Fruit fly (Drosophila melanogaster): Measurements from ENCODE around the gene CG42374.

Gene CG42374

dm6 chr3L:19258199-19258598 is 5.4 kb upstream of the CG42374 start:
- no peak for TF ChIP-seq Ets65A (GFP tag)
- peak; percentile 44 for TF ChIP-seq Vsx1 (GFP tag; optimal IDR thresholded peaks at IDR 0.05)
- peak; percentile 77 for TF ChIP-seq grn (GFP tag; optimal IDR thresholded peaks at IDR 0.05)
- TF ChIP-seq GATAe (GFP tag; conservative IDR thresholded peaks at IDR 0.05): 0 out of 2 replicates have a peak, but pooled peaks have one; percentile 31
- TF ChIP-seq Pdp1 (GFP tag; optimal IDR thresholded peaks at IDR 0.05): peak in 1 of 2 experiments; percentile 63
- TF ChIP-seq CG34376 (GFP tag; optimal IDR thresholded peaks at IDR 0.05): peak; percentile 4
- TF ChIP-seq CG10543 (GFP tag; optimal IDR thresholded peaks at IDR 0.05): peak; percentile 27
- peak; percentile 93 for TF ChIP-seq sug (tag; optimal IDR thresholded peaks at IDR 0.05)
- TF ChIP-seq exex (tag; optimal IDR thresholded peaks at IDR 0.05): peak; percentile 86
- TF ChIP-seq Nf-YB (GFP tag; optimal IDR thresholded peaks at IDR 0.05): no peak
- peak; percentile 80; the same call in 1 of the 2 replicates for TF ChIP-seq sens-2 (GFP tag; IDR thresholded peaks at IDR 0.05)

- peak; percentile 38 for TF ChIP-seq Xbp1 (GFP tag; optimal IDR thresholded peaks at IDR 0.05)
- no peak for TF ChIP-seq CG14441 (GFP tag; IDR thresholded peaks at IDR 0.05)
- 0 out of 3 replicates have a peak, but pooled peaks have one; percentile 31 for TF ChIP-seq Opbp (GFP tag; IDR thresholded peaks at IDR 0.05; ENCODE audit: partially characterized antibody)
- TF ChIP-seq CG15696 (tag; optimal IDR thresholded peaks at IDR 0.05): no peak
- TF ChIP-seq HLHmδ (GFP tag; optimal IDR thresholded peaks at IDR 0.05): no peak
- peak; percentile 39 for TF ChIP-seq CG2120 (GFP tag; optimal IDR thresholded peaks at IDR 0.05)
- TF ChIP-seq Pdp1 (GFP tag; optimal IDR thresholded peaks at IDR 0.05): peak in 1 of 2 experiments; percentile 96
- TF ChIP-seq CG9797 (GFP tag; optimal IDR thresholded peaks at IDR 0.05): peak; percentile 51
- peak; percentile 3 for TF ChIP-seq CoRest (tag; optimal IDR thresholded peaks at IDR 0.05)
- TF ChIP-seq Doc3 (GFP tag; IDR thresholded peaks at IDR 0.05; ENCODE audit: partially characterized antibody): 0 out of 3 replicates have a peak, but pooled peaks have one; percentile 44
- peak; percentile 78 for TF ChIP-seq Med (GFP tag)
- TF ChIP-seq slbo (GFP tag; IDR thresholded peaks at IDR 0.05): peak; percentile 68
- TF ChIP-seq CG8924 (tag; optimal IDR thresholded peaks at IDR 0.05): peak; percentile 23
- no peak for TF ChIP-seq CG1832 (GFP tag; optimal IDR thresholded peaks at IDR 0.05)
- TF ChIP-seq BEAF-32 (GFP tag; optimal IDR thresholded peaks at IDR 0.05): peak; percentile 11
- peak; percentile 13 for TF ChIP-seq CG9817 (tag; optimal IDR thresholded peaks at IDR 0.05)
- peak; percentile 10 for TF ChIP-seq CG1602 (GFP tag; optimal IDR thresholded peaks at IDR 0.05)
- TF ChIP-seq fu2 (GFP tag; optimal IDR thresholded peaks at IDR 0.05): no peak
- TF ChIP-seq Taf1 (GFP tag; IDR thresholded peaks at IDR 0.05): 0 out of 2 replicates have a peak, but pooled peaks have one; percentile 12
- TF ChIP-seq gfzf (GFP tag; optimal IDR thresholded peaks at IDR 0.05): peak; percentile 71
- TF ChIP-seq amos (GFP tag; IDR thresholded peaks at IDR 0.05; ENCODE audit: partially characterized antibody): peak; percentile 32; the same call in 1 of the 2 replicates
- TF ChIP-seq chinmo (GFP tag; IDR thresholded peaks at IDR 0.05; ENCODE audit: partially characterized antibody): peak; percentile 88; the same call in 1 of the 4 replicates
- peak; percentile 30 for TF ChIP-seq CG12659 (GFP tag; optimal IDR thresholded peaks at IDR 0.05)
- no peak for TF ChIP-seq CG10366 (GFP tag; IDR thresholded peaks at IDR 0.05)
- peak; percentile 6 for TF ChIP-seq mirr (GFP tag; optimal IDR thresholded peaks at IDR 0.05)
- TF ChIP-seq knrl (GFP tag; IDR thresholded peaks at IDR 0.05; ENCODE audit: partially characterized antibody): 0 out of 3 replicates have a peak, but pooled peaks have one; percentile 29
- no peak for TF ChIP-seq ci (GFP tag; IDR thresholded peaks at IDR 0.05)
- TF ChIP-seq gem (tag; optimal IDR thresholded peaks at IDR 0.05): peak; percentile 7
- TF ChIP-seq row (GFP tag; IDR thresholded peaks at IDR 0.05): peak; percentile 81
- peak; percentile 45 for TF ChIP-seq CG12769 (tag; optimal IDR thresholded peaks at IDR 0.05)
- TF ChIP-seq gro (GFP tag; optimal IDR thresholded peaks at IDR 0.05): no peak
- 0 out of 2 replicates have a peak, but pooled peaks have one; percentile 25 for TF ChIP-seq CG6272 (GFP tag; IDR thresholded peaks at IDR 0.05)
- TF ChIP-seq MESR4 (GFP tag; optimal IDR thresholded peaks at IDR 0.05): peak; percentile 88
- peak; percentile 27; the same call in 1 of the 3 replicates for TF ChIP-seq HLH4C (GFP tag; IDR thresholded peaks at IDR 0.05; ENCODE audit: partially characterized antibody)
- TF ChIP-seq sens (GFP tag): peak; percentile 74
- no peak for TF ChIP-seq chn (GFP tag; optimal IDR thresholded peaks at IDR 0.05)
- no peak for TF ChIP-seq CG17568 (GFP tag; optimal IDR thresholded peaks at IDR 0.05)
Observed at dm6 chr3L:19260278-19260803, 3.2 kb upstream of the CG42374 start, which contains the start of gene nes. TSS of gene nes (minus strand) at chr3L:19260679.
